Fruit fly (Drosophila melanogaster) whole organism, embryonic: ENCODE results near the gene CG11811.
A peak's percentile ranks its signal among the peaks of the same experiment; 100 is the strongest.

ENCODE experiments used
- Awh ChIP-seq: fragments of 200-800 bp; sonication (Bioruptor generic); IDR thresholded peaks from 2 replicates; pipeline ENCODE4, ENCODE4 v1.3.6; 2022; ENCODE audit warnings: missing biosample characterization, missing genetic modification characterization
- BEAF-32 ChIP-seq: fragments of 200-800 bp; sonication (Bioruptor generic); optimal IDR thresholded peaks from 3 replicates; lab custom pipeline; 2017; ENCODE audit warnings: missing biosample characterization, missing genetic modification characterization, mild to moderate bottlenecking, moderate library complexity, missing genetic modification reagents
- C15 ChIP-seq: fragments of 200-800 bp; sonication (Bioruptor generic); IDR thresholded peaks from 3 replicates; pipeline ENCODE4 v1.3.6; 2022; ENCODE audit warnings: missing biosample characterization, missing genetic modification characterization
- CG10543 ChIP-seq: fragments of 200-800 bp; sonication (Bioruptor generic); optimal IDR thresholded peaks from 3 replicates; lab custom pipeline; 2017; ENCODE audit warnings: missing biosample characterization, mild to moderate bottlenecking, missing genetic modification characterization, moderate library complexity
- CG10565 ChIP-seq: fragments of 200-800 bp; sonication (Bioruptor generic); optimal IDR thresholded peaks from 3 replicates; lab custom pipeline; 2016; ENCODE audit warnings: missing biosample characterization, mild to moderate bottlenecking, missing genetic modification characterization
- CG10979 ChIP-seq: fragments of 200-800 bp; sonication (Bioruptor generic); optimal IDR thresholded peaks from 2 replicates; lab custom pipeline; 2018; ENCODE audit warnings: missing biosample characterization, mild to moderate bottlenecking, missing genetic modification characterization, moderate library complexity
- CG11093 ChIP-seq: fragments of 200-800 bp; sonication (Bioruptor generic); IDR thresholded peaks from 3 replicates; pipeline ENCODE4 v1.3.6; 2022; ENCODE audit warnings: missing biosample characterization, missing genetic modification characterization
- CG12299 ChIP-seq: fragments of 200-800 bp; sonication (Bioruptor generic); optimal IDR thresholded peaks from 2 replicates; lab custom pipeline; 2018; ENCODE audit warnings: missing biosample characterization, mild to moderate bottlenecking, missing genetic modification characterization
- CG1233 ChIP-seq: fragments of 200-800 bp; sonication (Bioruptor generic); optimal IDR thresholded peaks from 4 replicates; lab custom pipeline; 2018; ENCODE audit warnings: missing biosample characterization, mild to moderate bottlenecking, missing genetic modification characterization
- CG12744 ChIP-seq: fragments of 200-800 bp; sonication (Bioruptor generic); optimal IDR thresholded peaks from 2 replicates; lab custom pipeline; 2016; ENCODE audit warnings: missing biosample characterization, missing genetic modification characterization
- CG12942 ChIP-seq: fragments of 200-800 bp; sonication (Bioruptor generic); optimal IDR thresholded peaks from 3 replicates; lab custom pipeline; 2016; ENCODE audit warnings: missing biosample characterization, missing genetic modification characterization
- CG15269 ChIP-seq: fragments of 200-800 bp; sonication (Bioruptor generic); optimal IDR thresholded peaks from 2 replicates; lab custom pipeline; 2018; ENCODE audit warnings: missing biosample characterization, mild to moderate bottlenecking, missing genetic modification characterization, moderate library complexity
- CG1529 ChIP-seq: fragments of 200-800 bp; sonication (Bioruptor generic); optimal IDR thresholded peaks from 3 replicates; lab custom pipeline; 2018; ENCODE audit warnings: missing biosample characterization, missing genetic modification characterization
- CG1603 ChIP-seq: fragments of 200-800 bp; sonication (Bioruptor generic); optimal IDR thresholded peaks from 2 replicates; lab custom pipeline; 2019; ENCODE audit warnings: missing biosample characterization, mild to moderate bottlenecking, missing genetic modification characterization, moderate library complexity
- CG1647 ChIP-seq: fragments of 200-800 bp; sonication (Bioruptor generic); optimal IDR thresholded peaks from 3 replicates; lab custom pipeline; 2016; ENCODE audit warnings: missing biosample characterization, missing genetic modification characterization
- CG17328 ChIP-seq: fragments of 200-800 bp; sonication (Bioruptor generic); IDR thresholded peaks from 2 replicates; pipeline ENCODE4 v1.3.6; 2022; ENCODE audit warnings: missing biosample characterization, missing genetic modification characterization
- CG17802 ChIP-seq: fragments of 200-800 bp; sonication (Bioruptor generic); optimal IDR thresholded peaks from 2 replicates; lab custom pipeline; 2018; ENCODE audit warnings: missing biosample characterization, mild to moderate bottlenecking, missing genetic modification characterization, moderate library complexity
- CG17912 ChIP-seq: fragments of 200-800 bp; sonication (Bioruptor generic); optimal IDR thresholded peaks from 2 replicates; lab custom pipeline; 2018; ENCODE audit warnings: missing biosample characterization, mild to moderate bottlenecking, missing genetic modification characterization
- CG2120 ChIP-seq: fragments of 200-800 bp; sonication (Bioruptor generic); optimal IDR thresholded peaks from 3 replicates; lab custom pipeline; 2016; ENCODE audit warnings: missing biosample characterization, missing genetic modification characterization
- CG30020 ChIP-seq: fragments of 200-800 bp; optimal IDR thresholded peaks from 2 replicates; lab custom pipeline; 2019; ENCODE audit warnings: missing biosample characterization, mild to moderate bottlenecking, missing genetic modification characterization, moderate library complexity
- CG31388 ChIP-seq: fragments of 200-800 bp; sonication (Bioruptor generic); optimal IDR thresholded peaks from 2 replicates; lab custom pipeline; 2016; ENCODE audit warnings: missing biosample characterization, missing genetic modification characterization
- CG3407 ChIP-seq: fragments of 200-800 bp; sonication (Bioruptor generic); optimal IDR thresholded peaks from 2 replicates; lab custom pipeline; 2018; ENCODE audit warnings: missing biosample characterization, mild to moderate bottlenecking, missing genetic modification characterization
- CG6683 ChIP-seq: fragments of 200-800 bp; sonication (Bioruptor generic); optimal IDR thresholded peaks from 2 replicates; lab custom pipeline; 2017; ENCODE audit warnings: missing biosample characterization, mild to moderate bottlenecking, missing genetic modification characterization, missing genetic modification reagents
- CG7357 ChIP-seq: fragments of 200-800 bp; sonication (Bioruptor generic); IDR thresholded peaks from 3 replicates; pipeline ENCODE4 v1.3.6; 2022; ENCODE audit warnings: missing biosample characterization, missing genetic modification characterization
- CG7963 ChIP-seq: fragments of 200-800 bp; sonication (Bioruptor generic); IDR thresholded peaks from 3 replicates; pipeline ENCODE4 v1.3.6; 2022; ENCODE audit warnings: missing biosample characterization, missing genetic modification characterization; ENCODE audit not compliant: partially characterized antibody
- CG8944 ChIP-seq: fragments of 200-800 bp; sonication (Bioruptor generic); optimal IDR thresholded peaks from 3 replicates; lab custom pipeline; 2016; ENCODE audit warnings: missing biosample characterization, missing genetic modification characterization
- CkIIα-i1 ChIP-seq: fragments of 200-800 bp; sonication (Bioruptor generic); IDR thresholded peaks from 2 replicates; pipeline ENCODE4 v1.3.6; 2022; ENCODE audit warnings: missing biosample characterization, missing genetic modification characterization
- Hey ChIP-seq: fragments of 200-800 bp; sonication (Bioruptor generic); optimal IDR thresholded peaks from 3 replicates; lab custom pipeline; 2018; ENCODE audit warnings: missing biosample characterization, mild to moderate bottlenecking, missing genetic modification characterization
- Hr3 ChIP-seq: fragments of 200-800 bp; sonication (Bioruptor generic); optimal IDR thresholded peaks from 3 replicates; lab custom pipeline; 2016; ENCODE audit warnings: missing biosample characterization, missing genetic modification characterization
- Lpt ChIP-seq: fragments of >200 bp; optimal IDR thresholded peaks from 2 replicates; lab custom pipeline; 2018; ENCODE audit warnings: missing biosample characterization, missing genetic modification characterization
- Oaz ChIP-seq: fragments of 200-800 bp; sonication (Bioruptor generic); IDR thresholded peaks from 2 replicates; pipeline ENCODE4 v1.3.6; 2022; ENCODE audit warnings: missing biosample characterization, missing genetic modification characterization
- Opbp ChIP-seq: fragments of 200-800 bp; sonication (Bioruptor generic); IDR thresholded peaks from 3 replicates; pipeline ENCODE4 v1.3.6; 2022; ENCODE audit warnings: missing biosample characterization, missing genetic modification characterization; ENCODE audit not compliant: partially characterized antibody
- Pdp1 ChIP-seq, 2 experiments: fragments of 200-800 bp; sonication (Bioruptor generic); optimal IDR thresholded peaks; 3 replicates each; lab custom pipeline; 2016; ENCODE audit warnings: missing biosample characterization in 2 of 2, missing genetic modification characterization in 2 of 2, mild to moderate bottlenecking in 1 of 2, moderate library complexity in 1 of 2
- TFAM ChIP-seq: fragments of 200-800 bp; sonication (Bioruptor generic); optimal IDR thresholded peaks from 2 replicates; lab custom pipeline; 2017; ENCODE audit warnings: missing biosample characterization, missing genetic modification characterization, inconsistent platforms
- bab2 ChIP-seq: fragments of 200-800 bp; sonication (Bioruptor generic); optimal IDR thresholded peaks from 2 replicates; lab custom pipeline; 2016; ENCODE audit warnings: missing biosample characterization, missing genetic modification characterization
- caup ChIP-seq: fragments of 200-800 bp; sonication (Bioruptor generic); optimal IDR thresholded peaks from 3 replicates; lab custom pipeline; 2017; ENCODE audit warnings: missing biosample characterization, mild to moderate bottlenecking, missing genetic modification characterization, moderate library complexity; ENCODE audit not compliant: severe bottlenecking
- dmrt11E ChIP-seq: fragments of 200-800 bp; sonication (Bioruptor generic); optimal IDR thresholded peaks from 3 replicates; lab custom pipeline; 2018; ENCODE audit warnings: missing biosample characterization, mild to moderate bottlenecking, missing genetic modification characterization, moderate library complexity
- her ChIP-seq: fragments of 200-800 bp; sonication (Bioruptor generic); optimal IDR thresholded peaks from 2 replicates; lab custom pipeline; 2016; ENCODE audit warnings: missing biosample characterization, missing genetic modification characterization
- hkb ChIP-seq, 2 experiments: fragments of 200-800 bp in 1 of 2; fragments of >200 bp in 1 of 2; sonication (Bioruptor generic) in 1 of 2; IDR thresholded peaks in 1 of 2; optimal IDR thresholded peaks in 1 of 2; 2 replicates each; pipeline versions ENCODE4 v1.3.6 to Lab custom; 2017 to 2022; ENCODE audit warnings: missing biosample characterization in 1 of 2, missing genetic modification characterization in 1 of 2
- jing ChIP-seq: fragments of 200-800 bp; sonication (Bioruptor generic); optimal IDR thresholded peaks from 2 replicates; lab custom pipeline; 2018; ENCODE audit warnings: missing biosample characterization, mild to moderate bottlenecking, missing genetic modification characterization
- luna ChIP-seq: fragments of 200-800 bp; sonication (Bioruptor generic); optimal IDR thresholded peaks from 2 replicates; lab custom pipeline; 2016; ENCODE audit warnings: missing biosample characterization, missing genetic modification characterization
- maf-S ChIP-seq: fragments of 200-800 bp; sonication (Bioruptor generic); optimal IDR thresholded peaks from 2 replicates; lab custom pipeline; 2016; ENCODE audit warnings: missing biosample characterization, missing genetic modification characterization
- mam ChIP-seq: fragments of 200-800 bp; sonication (Bioruptor generic); optimal IDR thresholded peaks from 3 replicates; lab custom pipeline; 2016; ENCODE audit warnings: missing biosample characterization, missing genetic modification characterization
- peb ChIP-seq: fragments of 200-800 bp; sonication (Bioruptor generic); IDR thresholded peaks from 2 replicates; pipeline ENCODE4 v1.3.6; 2022; ENCODE audit warnings: missing biosample characterization, missing genetic modification characterization
- seq ChIP-seq: fragments of 200-800 bp; sonication (Bioruptor generic); IDR thresholded peaks from 2 replicates; pipeline ENCODE4 v1.3.6; 2022; ENCODE audit warnings: missing biosample characterization, missing genetic modification characterization
- slp2 ChIP-seq: fragments of 200-800 bp; sonication (Bioruptor generic); optimal IDR thresholded peaks from 2 replicates; lab custom pipeline; 2016; ENCODE audit warnings: missing biosample characterization, missing genetic modification characterization
- sob ChIP-seq: fragments of 200-800 bp; sonication (Bioruptor generic); IDR thresholded peaks from 2 replicates; pipeline ENCODE4 v1.3.6; 2022; ENCODE audit warnings: missing biosample characterization, missing genetic modification characterization
- tin ChIP-seq: fragments of 200-800 bp; sonication (Bioruptor generic); optimal IDR thresholded peaks from 3 replicates; lab custom pipeline; 2016; ENCODE audit warnings: missing biosample characterization, missing genetic modification characterization
- unc-4 ChIP-seq: fragments of 200-800 bp; sonication (Bioruptor generic); IDR thresholded peaks from 2 replicates; pipeline ENCODE4 v1.3.6; 2022; ENCODE audit warnings: missing biosample characterization, missing genetic modification characterization; ENCODE audit not compliant: partially characterized antibody
- zen2 ChIP-seq: fragments of 200-800 bp; sonication (Bioruptor generic); IDR thresholded peaks from 3 replicates; pipeline ENCODE4 v1.3.6; 2022; ENCODE audit warnings: missing biosample characterization, missing genetic modification characterization; ENCODE audit not compliant: partially characterized antibody

CG11811 gene

DNA sequence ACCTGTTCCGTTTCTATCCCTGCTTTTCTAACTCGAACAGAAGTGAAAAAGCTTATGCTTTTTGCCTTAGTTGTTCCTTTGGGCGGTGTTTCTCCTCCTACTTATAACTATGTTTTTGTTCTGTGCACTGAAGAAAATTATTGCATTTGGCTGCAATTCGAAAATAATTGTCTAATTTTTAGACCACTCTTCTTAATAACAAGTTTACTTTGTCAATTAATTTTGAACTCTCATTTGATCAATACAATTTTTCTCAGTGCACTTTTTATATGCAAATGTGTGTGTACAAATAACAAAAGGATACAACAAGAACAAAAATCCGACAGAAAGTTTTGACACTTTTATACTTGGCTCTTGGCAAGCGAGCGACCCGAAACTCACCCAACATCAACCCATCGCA lies 44.3 kb downstream of the CG11811 start (continued):
- no peak for TF ChIP-seq CG10543 (GFP tag; lab: Kevin White, UChicago)
- no peak for TF ChIP-seq unc-4 (GFP tag; lab: Robert Waterston, UW)
- peak; percentile 56 for TF ChIP-seq maf-S (GFP tag; lab: Kevin White, UChicago)
- peak; percentile 40 for TF ChIP-seq CG17802
- peak; percentile 83 for TF ChIP-seq bab2
- TF ChIP-seq hkb (optimal IDR thresholded peaks at IDR 0.05; lab: Kevin White, UChicago): no peak
- 0 out of 2 replicates have a peak, but pooled peaks have one; percentile 16 for TF ChIP-seq hkb (GFP tag; IDR thresholded peaks at IDR 0.05; lab: Robert Waterston, UW)
- TF ChIP-seq CG11093: no peak
- TF ChIP-seq CG15269 (tag; lab: Kevin White, UChicago): peak; percentile 77
- TF ChIP-seq slp2: no peak
- TF ChIP-seq jing: peak; percentile 38
- TF ChIP-seq dmrt11E (tag; lab: Kevin White, UChicago): peak; percentile 6
- TF ChIP-seq CG2120 (GFP tag; lab: Kevin White, UChicago): peak; percentile 86
- TF ChIP-seq tin: no peak
- TF ChIP-seq CG7963 (GFP tag; lab: Robert Waterston, UW): no peak
- peak; percentile 47 for TF ChIP-seq seq
- TF ChIP-seq CG17912 (GFP tag; lab: Kevin White, UChicago): no peak
- no peak for TF ChIP-seq CG10565
- TF ChIP-seq CG12942 (GFP tag; lab: Kevin White, UChicago): peak; percentile 63
- TF ChIP-seq Awh: peak; percentile 73; the same call in 1 of the 2 replicates
- TF ChIP-seq CG12299: peak; percentile 52
- TF ChIP-seq CG12744 (GFP tag; lab: Kevin White, UChicago): peak; percentile 64
- no peak for TF ChIP-seq peb (GFP tag; lab: Robert Waterston, UW)
- no peak for TF ChIP-seq TFAM
- TF ChIP-seq CkIIα-i1 (GFP tag; lab: Robert Waterston, UW): no peak
- peak; percentile 56 for TF ChIP-seq CG1603 (tag; lab: Kevin White, UChicago)
- peak; percentile 17 for TF ChIP-seq CG10979 (tag; lab: Kevin White, UChicago)
- peak; percentile 82 for TF ChIP-seq mam (GFP tag; lab: Kevin White, UChicago)
- TF ChIP-seq CG30020 (tag; lab: Kevin White, UChicago): no peak
- peak; percentile 28 for TF ChIP-seq her (GFP tag; lab: Kevin White, UChicago)
- no peak for TF ChIP-seq Lpt (GFP tag; lab: Kevin White, UChicago)
- no peak for TF ChIP-seq Opbp
- TF ChIP-seq sob (GFP tag; lab: Robert Waterston, UW): 0 out of 2 replicates have a peak, but pooled peaks have one; percentile 52
- peak; percentile 17 for TF ChIP-seq caup (GFP tag; lab: Kevin White, UChicago)
- TF ChIP-seq CG8944 (GFP tag; lab: Kevin White, UChicago): peak; percentile 39
- peak; percentile 59 to 74 for TF ChIP-seq Pdp1 (GFP tag; optimal IDR thresholded peaks at IDR 0.05; lab: Kevin White, UChicago)
- TF ChIP-seq CG6683: peak; percentile 33
- TF ChIP-seq CG1529 (GFP tag; lab: Kevin White, UChicago): peak; percentile 6
- TF ChIP-seq luna: peak; percentile 43
- TF ChIP-seq zen2: no peak
- TF ChIP-seq CG17328: peak; percentile 65
- TF ChIP-seq CG1647 (GFP tag; lab: Kevin White, UChicago): peak; percentile 17
- TF ChIP-seq CG1233: peak; percentile 52
- no peak for TF ChIP-seq BEAF-32 (GFP tag; lab: Kevin White, UChicago)
- no peak for TF ChIP-seq CG31388 (GFP tag; lab: Kevin White, UChicago)
- no peak for TF ChIP-seq Hey (tag; lab: Kevin White, UChicago)
- peak; percentile 58 for TF ChIP-seq Hr3 (GFP tag; lab: Kevin White, UChicago)
- TF ChIP-seq C15 (GFP tag; lab: Robert Waterston, UW): peak; percentile 70; the same call in 1 of the 3 replicates
- no peak for TF ChIP-seq CG3407 (GFP tag; lab: Kevin White, UChicago)
- TF ChIP-seq CG7357 (GFP tag; lab: Robert Waterston, UW): 0 out of 3 replicates have a peak, but pooled peaks have one; percentile 23
- 0 out of 2 replicates have a peak, but pooled peaks have one; percentile 38 for TF ChIP-seq Oaz (GFP tag; lab: Robert Waterston, UW)
